Fruit fly (Drosophila melanogaster) whole organism, wandering third instar larva: ENCODE measurements around the gene Bruce.
"Not testable (repeated sequence)": the region's sequence is repeated elsewhere in the genome, so short reads cannot be mapped to it uniquely, and the experiment has no call there.

Experiments used
- CG9705 ChIP-seq: fragments of 200-800 bp; sonication (Bioruptor generic); optimal IDR thresholded peaks from 2 replicates; lab custom pipeline; 2018; ENCODE audit warnings: missing biosample characterization, mild to moderate bottlenecking, missing genetic modification characterization
- Dfd ChIP-seq: fragments of >200 bp; optimal IDR thresholded peaks from 2 replicates; lab custom pipeline; 2017; ENCODE audit warnings: missing biosample characterization, missing genetic modification characterization
- GATAd ChIP-seq: sonication (Bioruptor generic); optimal IDR thresholded peaks from 2 replicates; lab custom pipeline; 2016; ENCODE audit warnings: missing biosample characterization, missing genetic modification characterization
- HLH106 ChIP-seq: fragments of 200-800 bp; optimal IDR thresholded peaks from 3 replicates; lab custom pipeline; 2019; ENCODE audit warnings: missing biosample characterization, mild to moderate bottlenecking, missing genetic modification characterization, moderate library complexity
- Hnf4 ChIP-seq: fragments of 200-800 bp; sonication (Bioruptor generic); optimal IDR thresholded peaks from 2 replicates; lab custom pipeline; 2016; ENCODE audit warnings: missing biosample characterization, mild to moderate bottlenecking, missing genetic modification characterization
- Hr83 ChIP-seq: fragments of 200-300 bp; sonication (Bioruptor generic); optimal IDR thresholded peaks from 2 replicates; lab custom pipeline; 2016; ENCODE audit warnings: missing biosample characterization, mild to moderate bottlenecking, missing genetic modification characterization, moderate library complexity; ENCODE audit not compliant: poor library complexity, severe bottlenecking
- Mio ChIP-seq: sonication (Bioruptor generic); optimal IDR thresholded peaks from 2 replicates; lab custom pipeline; 2016; ENCODE audit warnings: missing biosample characterization, missing genetic modification characterization
- Myc ChIP-seq: fragments of >200 bp; optimal IDR thresholded peaks from 2 replicates; lab custom pipeline; 2017
- OdsH ChIP-seq: fragments of 200-800 bp; sonication (Bioruptor generic); optimal IDR thresholded peaks from 2 replicates; lab custom pipeline; 2016; ENCODE audit warnings: missing biosample characterization, mild to moderate bottlenecking, missing genetic modification characterization
- Rel ChIP-seq, 2 experiments: fragments of 200-800 bp; sonication (Bioruptor generic) in 1 of 2; optimal IDR thresholded peaks; 2 replicates in 1 of 2; 3 replicates in 1 of 2; lab custom pipeline; 2016 to 2019; ENCODE audit warnings: mild to moderate bottlenecking in 2 of 2, missing biosample characterization in 2 of 2, missing genetic modification characterization in 2 of 2, moderate library complexity in 1 of 2
- Sp1 ChIP-seq: fragments of 200-800 bp; sonication (Bioruptor generic); optimal IDR thresholded peaks from 3 replicates; lab custom pipeline; 2019; ENCODE audit warnings: missing biosample characterization, mild to moderate bottlenecking, missing genetic modification characterization, moderate library complexity
- Vsx2 ChIP-seq: fragments of 200-300, 225-300 bp; sonication (Bioruptor generic); optimal IDR thresholded peaks from 2 replicates; lab custom pipeline; 2018; ENCODE audit warnings: missing biosample characterization, missing genetic modification characterization; ENCODE audit not compliant: partially characterized antibody
- br ChIP-seq: fragments of 200-800 bp; sonication (Bioruptor generic); optimal IDR thresholded peaks from 2 replicates; lab custom pipeline; 2016; ENCODE audit warnings: missing biosample characterization, missing genetic modification characterization
- brk ChIP-seq: fragments of 200-800 bp; sonication (Bioruptor generic); optimal IDR thresholded peaks from 2 replicates; lab custom pipeline; 2016; ENCODE audit warnings: missing biosample characterization, mild to moderate bottlenecking, missing genetic modification characterization
- dl ChIP-seq, 2 experiments: fragments of 175-275, 200-275 bp in 1 of 2; fragments of 200-275 bp in 1 of 2; sonication (Bioruptor generic); optimal IDR thresholded peaks; lab custom pipeline; 2018; ENCODE audit warnings: mild to moderate bottlenecking in 2 of 2, missing biosample characterization in 2 of 2, missing genetic modification characterization in 2 of 2, moderate library complexity in 2 of 2; ENCODE audit not compliant: partially characterized antibody in 2 of 2, insufficient read depth in 1 of 2
- dsf ChIP-seq: sonication (Bioruptor generic); optimal IDR thresholded peaks from 2 replicates; lab custom pipeline; 2016; ENCODE audit warnings: missing biosample characterization, missing genetic modification characterization, borderline replicate concordance
- ey ChIP-seq: fragments of 200-800 bp; sonication (Bioruptor generic); optimal IDR thresholded peaks from 2 replicates; lab custom pipeline; 2016; ENCODE audit warnings: missing biosample characterization, missing genetic modification characterization
- foxo ChIP-seq, 2 experiments: fragments of 200-800 bp; sonication (Bioruptor generic); optimal IDR thresholded peaks; 2 replicates in 1 of 2; 3 replicates in 1 of 2; lab custom pipeline; 2016 to 2017; ENCODE audit warnings: missing biosample characterization in 2 of 2, missing genetic modification characterization in 2 of 2
- fru ChIP-seq: fragments of 200-800 bp; sonication (Bioruptor generic); optimal IDR thresholded peaks from 3 replicates; lab custom pipeline; 2016; ENCODE audit warnings: missing biosample characterization, mild to moderate bottlenecking, missing genetic modification characterization
- h ChIP-seq: fragments of 200-800 bp; sonication (Bioruptor generic); optimal IDR thresholded peaks from 3 replicates; lab custom pipeline; 2016; ENCODE audit warnings: missing biosample characterization, mild to moderate bottlenecking, missing genetic modification characterization
- jim ChIP-seq: fragments of 175-275, 200-325 bp; sonication (Bioruptor generic); optimal IDR thresholded peaks from 2 replicates; lab custom pipeline; 2016; ENCODE audit warnings: missing biosample characterization, mild to moderate bottlenecking, missing genetic modification characterization
- lola ChIP-seq: fragments of >200 bp; optimal IDR thresholded peaks from 2 replicates; lab custom pipeline; 2017; ENCODE audit warnings: missing biosample characterization, missing genetic modification characterization
- pan ChIP-seq: fragments of >200 bp; optimal IDR thresholded peaks from 2 replicates; lab custom pipeline; 2017
- psq ChIP-seq: fragments of 200-800 bp; sonication (Bioruptor generic); optimal IDR thresholded peaks from 3 replicates; lab custom pipeline; 2017; ENCODE audit warnings: missing biosample characterization, mild to moderate bottlenecking, missing genetic modification characterization, moderate library complexity
- rgr ChIP-seq: fragments of 200-800 bp; sonication (Bioruptor generic); optimal IDR thresholded peaks from 3 replicates; lab custom pipeline; 2016; ENCODE audit warnings: missing biosample characterization, mild to moderate bottlenecking, missing genetic modification characterization
- sage ChIP-seq: fragments of 200-800 bp; sonication (Bioruptor generic); optimal IDR thresholded peaks from 2 replicates; lab custom pipeline; 2016; ENCODE audit warnings: missing biosample characterization, mild to moderate bottlenecking, missing genetic modification characterization
- sv ChIP-seq: fragments of 200-800 bp; sonication (Bioruptor generic); optimal IDR thresholded peaks from 3 replicates; lab custom pipeline; 2016; ENCODE audit warnings: missing biosample characterization, missing genetic modification characterization
- tai ChIP-seq: sonication (Bioruptor generic); optimal IDR thresholded peaks from 2 replicates; lab custom pipeline; 2016; ENCODE audit warnings: missing biosample characterization, missing genetic modification characterization
- usp ChIP-seq: fragments of >200 bp; optimal IDR thresholded peaks from 2 replicates; lab custom pipeline; 2017; ENCODE audit warnings: missing biosample characterization, missing genetic modification characterization
- woc ChIP-seq: sonication (Bioruptor generic); optimal IDR thresholded peaks from 2 replicates; lab custom pipeline; 2016; ENCODE audit warnings: missing biosample characterization, mild to moderate bottlenecking, missing genetic modification characterization

Gene Bruce

DNA sequence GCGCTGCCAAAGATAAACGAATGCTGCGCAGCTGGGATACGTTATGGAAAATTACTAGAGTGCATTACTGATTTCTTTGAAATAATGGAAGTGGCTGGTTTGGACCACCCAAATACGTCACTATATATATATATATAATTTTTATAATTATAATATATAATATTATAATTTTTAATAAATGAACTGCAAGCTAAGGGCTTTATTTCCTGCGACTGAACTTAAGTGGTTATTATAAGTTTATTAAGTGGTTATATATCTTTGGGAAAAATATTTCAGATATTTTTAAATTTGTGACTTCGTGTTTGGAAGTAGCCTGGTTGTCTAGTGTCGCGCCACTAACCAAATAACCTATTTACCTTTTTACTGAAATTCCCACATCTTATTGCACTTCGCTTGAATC lies 17.3 kb upstream of the Bruce start, which contains the start of gene CG31406:
CG31406 (plus strand) TSS at position 301 of the 400 bp plus-strand sequence.
- not testable (repeated sequence) for TF ChIP-seq CG9705 (GFP tag; lab: Kevin White, UChicago); OdsH; usp

DNA sequence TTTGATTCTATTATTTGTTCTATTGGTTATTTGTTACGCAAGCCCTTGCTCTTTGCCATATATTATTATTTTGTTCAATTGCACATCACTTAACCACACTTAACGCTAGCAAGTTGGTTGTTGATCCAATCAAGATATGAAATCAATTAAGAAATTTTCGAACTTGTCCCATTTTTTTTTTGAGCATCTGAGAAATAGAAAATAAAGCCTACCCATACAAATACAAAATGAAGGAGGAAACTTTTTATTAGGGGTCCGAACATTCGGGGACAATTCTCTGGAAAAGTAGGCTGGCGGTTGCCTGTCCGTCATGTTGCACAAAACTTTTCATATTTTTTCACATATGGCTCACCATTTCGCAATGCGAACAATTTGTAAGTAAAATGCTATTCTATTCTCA lies 9.5 kb upstream of the Bruce start, which contains the start of gene CG18545:
CG18545 (plus strand) TSS at position 301 of the 400 bp plus-strand sequence.
- not testable (repeated sequence) for TF ChIP-seq pan; br; lola (GFP tag; lab: Kevin White, UChicago)
- TF ChIP-seq, all 38 proteins: peak for 0; not testable (repeated sequence) for 38

DNA sequence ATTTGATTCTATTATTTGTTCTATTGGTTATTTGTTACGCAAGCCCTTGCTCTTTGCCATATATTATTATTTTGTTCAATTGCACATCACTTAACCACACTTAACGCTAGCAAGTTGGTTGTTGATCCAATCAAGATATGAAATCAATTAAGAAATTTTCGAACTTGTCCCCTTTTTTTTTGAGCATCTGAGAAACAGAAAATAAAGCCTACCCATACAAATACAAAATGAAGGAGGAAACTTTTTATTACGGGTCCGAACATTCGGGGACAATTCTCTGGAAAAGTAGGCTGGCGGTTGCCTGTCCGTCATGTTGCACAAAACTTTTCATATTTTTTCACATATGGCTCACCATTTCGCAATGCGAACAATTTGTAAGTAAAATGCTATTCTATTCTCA lies 6.9 kb upstream of the Bruce start, which contains the start of gene CG12592:
CG12592 (plus strand) TSS at position 301 of the 400 bp plus-strand sequence.
- TF ChIP-seq lola, Hnf4, rgr (GFP tag; lab: Kevin White, UChicago): not testable (repeated sequence)
- TF ChIP-seq, all 38 proteins: peak for 0; not testable (repeated sequence) for 38

DNA sequence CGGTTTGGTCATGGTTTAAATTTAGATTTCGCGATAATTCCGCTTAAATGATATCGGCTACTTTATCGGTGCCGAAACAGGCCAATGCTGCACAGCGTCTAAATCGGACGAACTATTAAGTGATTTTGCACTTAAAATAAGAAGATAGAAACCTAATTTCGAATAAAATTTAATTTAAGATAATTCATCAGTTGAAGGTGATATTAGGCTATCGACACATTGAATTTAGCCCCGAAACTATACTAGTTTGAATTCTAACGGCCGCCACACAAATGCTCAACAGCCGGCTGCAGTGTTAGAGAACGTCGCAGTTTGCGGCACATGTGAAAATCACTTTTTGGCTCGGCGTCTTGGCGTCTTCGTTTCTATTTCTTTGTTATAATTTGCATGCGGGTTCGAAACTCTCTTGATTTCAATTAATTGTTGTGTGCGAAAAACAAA lies 1.7 kb upstream of the Bruce start, which contains the start of gene sle:
sle (plus strand) TSS at position 293 of the 441 bp plus-strand sequence.
- no peak for TF ChIP-seq dl (GFP tag; optimal IDR thresholded peaks at IDR 0.05; lab: Kevin White, UChicago; ENCODE audit: insufficient read depth in 1 of 2, partially characterized antibody in 2 of 2)
- TF ChIP-seq jim (GFP tag; lab: Kevin White, UChicago): no peak
- TF ChIP-seq foxo (GFP tag; optimal IDR thresholded peaks at IDR 0.05; lab: Kevin White, UChicago): no peak
- TF ChIP-seq ey (GFP tag; lab: Kevin White, UChicago): peak; percentile 61
- TF ChIP-seq tai (GFP tag; lab: Kevin White, UChicago): no peak
- TF ChIP-seq Mio (GFP tag; lab: Kevin White, UChicago): no peak
- no peak for TF ChIP-seq usp
- TF ChIP-seq Sp1 (GFP tag; lab: Kevin White, UChicago): peak; percentile 60
- TF ChIP-seq OdsH: peak; percentile 65
- peak; percentile 62 for TF ChIP-seq CG9705 (GFP tag; lab: Kevin White, UChicago)
- peak; percentile 81 for TF ChIP-seq rgr (GFP tag; lab: Kevin White, UChicago)
- no peak for TF ChIP-seq lola (GFP tag; lab: Kevin White, UChicago)
- TF ChIP-seq Myc (lab: Kevin White, UChicago): peak; percentile 56
- no peak for TF ChIP-seq fru (GFP tag; lab: Kevin White, UChicago)
- no peak for TF ChIP-seq brk (GFP tag; lab: Kevin White, UChicago)
- no peak for TF ChIP-seq Vsx2
- peak; percentile 56 for TF ChIP-seq psq (GFP tag; lab: Kevin White, UChicago)
- no peak for TF ChIP-seq dsf
- TF ChIP-seq h (GFP tag; lab: Kevin White, UChicago): peak; percentile 82
- peak; percentile 20 for TF ChIP-seq GATAd (GFP tag; lab: Kevin White, UChicago)
- TF ChIP-seq Rel (GFP tag; optimal IDR thresholded peaks at IDR 0.05; lab: Kevin White, UChicago): no peak
- TF ChIP-seq Rel (tag; optimal IDR thresholded peaks at IDR 0.05; lab: Kevin White, UChicago): peak; percentile 32
- TF ChIP-seq HLH106 (tag; lab: Kevin White, UChicago): no peak
- peak; percentile 56 for TF ChIP-seq sv
- no peak for TF ChIP-seq Hr83
- TF ChIP-seq, all 38 proteins: peak for 11

DNA sequence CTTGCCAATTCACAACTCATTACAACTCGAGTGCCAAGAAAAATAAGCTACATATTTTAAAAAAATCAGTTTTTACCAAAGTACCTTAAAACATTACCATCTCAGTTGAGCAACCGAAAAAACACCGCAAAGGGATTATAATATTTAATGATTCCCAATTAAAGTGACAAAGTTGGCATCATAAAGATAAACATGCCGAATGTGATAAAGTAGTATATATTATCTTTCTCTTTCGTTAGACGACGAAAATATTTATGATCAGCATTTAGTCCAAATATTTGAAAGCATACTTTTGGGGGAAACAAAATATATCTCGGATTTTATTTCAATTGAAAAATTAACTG lies 19.4 kb downstream of the Bruce start:
- TF ChIP-seq ey (GFP tag; lab: Kevin White, UChicago) (no peak), Hnf4 (GFP tag; lab: Kevin White, UChicago) (no peak), Mio (GFP tag; lab: Kevin White, UChicago) (no peak), lola (GFP tag; lab: Kevin White, UChicago) (no peak), Dfd (GFP tag; lab: Kevin White, UChicago) (no peak), Sp1 (GFP tag; lab: Kevin White, UChicago) (no peak), br (no peak), usp (no peak), psq (GFP tag; lab: Kevin White, UChicago) (no peak), Rel (GFP tag; optimal IDR thresholded peaks at IDR 0.05; lab: Kevin White, UChicago) (no peak), Rel (tag; optimal IDR thresholded peaks at IDR 0.05; lab: Kevin White, UChicago) (no peak), OdsH (no peak), sv (no peak), woc (GFP tag; lab: Kevin White, UChicago) (no peak), jim (GFP tag; lab: Kevin White, UChicago) (no peak), pan (no peak), sage (GFP tag; lab: Kevin White, UChicago) (no peak), rgr (GFP tag; lab: Kevin White, UChicago) (no peak)
